Fruit fly (Drosophila melanogaster): Measurements from ENCODE around the gene Gr64e.

Gr64e gene

dm6 chr3L:3983466-3983946, 48.4 kb upstream of the Gr64e start, which contains the start of gene scrt (continued):
- peak; percentile 18 for TF ChIP-seq org-1 (GFP tag; optimal IDR thresholded peaks at IDR 0.05)
- peak; percentile 32; the same call in 1 of the 2 replicates for TF ChIP-seq Rfx (GFP tag; IDR thresholded peaks at IDR 0.05)
- TF ChIP-seq CG6272 (GFP tag; IDR thresholded peaks at IDR 0.05): no peak
- peak; percentile 49; the same call in 1 of the 3 replicates for TF ChIP-seq Optix (GFP tag; IDR thresholded peaks at IDR 0.05)
- TF ChIP-seq CG1024 (GFP tag; IDR thresholded peaks at IDR 0.05): no peak
- peak; percentile 100 for TF ChIP-seq scrt (GFP tag; optimal IDR thresholded peaks at IDR 0.05)
- no peak for TF ChIP-seq Dip2 (GFP tag; IDR thresholded peaks at IDR 0.05)
- peak; percentile 70 for TF ChIP-seq CG14710 (tag; optimal IDR thresholded peaks at IDR 0.05)
- no peak for TF ChIP-seq gcm2 (GFP tag; optimal IDR thresholded peaks at IDR 0.05)
- TF ChIP-seq D (optimal IDR thresholded peaks at IDR 0.05): peak; percentile 55
- peak; percentile 57 for TF ChIP-seq D (GFP tag; optimal IDR thresholded peaks at IDR 0.05)
- peak; percentile 41 for TF ChIP-seq shn (GFP tag; optimal IDR thresholded peaks at IDR 0.05)
- TF ChIP-seq Dll (GFP tag; IDR thresholded peaks at IDR 0.05; ENCODE audit: partially characterized antibody): peak; percentile 68; the same call in 3 of the 4 replicates
- peak; percentile 29 for TF ChIP-seq Hand (GFP tag; optimal IDR thresholded peaks at IDR 0.05)
- no peak for TF ChIP-seq C15 (GFP tag; IDR thresholded peaks at IDR 0.05)
- TF ChIP-seq Kr (GFP tag; optimal IDR thresholded peaks at IDR 0.05): no peak
- peak; percentile 51 for TF ChIP-seq CG15601 (tag; optimal IDR thresholded peaks at IDR 0.05)
- no peak for TF ChIP-seq esg (GFP tag; conservative IDR thresholded peaks at IDR 0.05)
- TF ChIP-seq CoRest (tag; optimal IDR thresholded peaks at IDR 0.05): peak; percentile 54
- TF ChIP-seq CG9797 (GFP tag; optimal IDR thresholded peaks at IDR 0.05): no peak
- TF ChIP-seq CG8089 (GFP tag; optimal IDR thresholded peaks at IDR 0.05): no peak
- no peak for TF ChIP-seq gcm (GFP tag; optimal IDR thresholded peaks at IDR 0.05)
- TF ChIP-seq Scr (GFP tag; IDR thresholded peaks at IDR 0.05; ENCODE audit: partially characterized antibody): peak; percentile 52
- TF ChIP-seq CG18764 (GFP tag; optimal IDR thresholded peaks at IDR 0.05): peak; percentile 100
- TF ChIP-seq ato (GFP tag; IDR thresholded peaks at IDR 0.05; ENCODE audit: partially characterized antibody): no peak
- no peak for TF ChIP-seq slbo (GFP tag; IDR thresholded peaks at IDR 0.05)
- peak; percentile 43 for TF ChIP-seq dmrt99B (tag; optimal IDR thresholded peaks at IDR 0.05)
- peak; percentile 51 for TF ChIP-seq Hsf (GFP tag; optimal IDR thresholded peaks at IDR 0.05)
- peak; percentile 9 for TF ChIP-seq CG13296 (GFP tag; optimal IDR thresholded peaks at IDR 0.05)
- TF ChIP-seq p53 (GFP tag; optimal IDR thresholded peaks at IDR 0.05): no peak
- no peak for TF ChIP-seq Gsc (GFP tag; IDR thresholded peaks at IDR 0.05)
- peak; percentile 9 for TF ChIP-seq CG34376 (GFP tag; optimal IDR thresholded peaks at IDR 0.05)
- no peak for TF ChIP-seq Lpt (GFP tag; optimal IDR thresholded peaks at IDR 0.05)
- TF ChIP-seq tna (GFP tag; IDR thresholded peaks at IDR 0.05; ENCODE audit: partially characterized antibody): no peak; the same call in 1 of the 2 replicates
- TF ChIP-seq CG2889 (GFP tag; IDR thresholded peaks at IDR 0.05): no peak
- no peak for TF ChIP-seq sc (optimal IDR thresholded peaks at IDR 0.05)
- no peak for TF ChIP-seq sc (GFP tag; optimal IDR thresholded peaks at IDR 0.05)
- TF ChIP-seq Ets97D (GFP tag; optimal IDR thresholded peaks at IDR 0.05): peak; percentile 21
- peak; percentile 94 for TF ChIP-seq CG15696 (tag; optimal IDR thresholded peaks at IDR 0.05)
- no peak for TF ChIP-seq ftz-f1 (GFP tag; optimal IDR thresholded peaks at IDR 0.05)
- TF ChIP-seq sens-2 (GFP tag; IDR thresholded peaks at IDR 0.05): no peak
- peak; percentile 37; the same call in 1 of the 2 replicates for TF ChIP-seq lmd (GFP tag; IDR thresholded peaks at IDR 0.05)
- TF ChIP-seq tll (GFP tag; optimal IDR thresholded peaks at IDR 0.05): peak in 1 of 2 experiments; percentile 50
- no peak for TF ChIP-seq bigmax (GFP tag; optimal IDR thresholded peaks at IDR 0.05)
- TF ChIP-seq ATbp (GFP tag; optimal IDR thresholded peaks at IDR 0.05): no peak
- peak; percentile 59 for TF ChIP-seq CG10959 (GFP tag; IDR thresholded peaks at IDR 0.05)
- TF ChIP-seq CG7271 (tag; optimal IDR thresholded peaks at IDR 0.05): no peak
- TF ChIP-seq crp (GFP tag; optimal IDR thresholded peaks at IDR 0.05): peak in 1 of 2 experiments; percentile 5
- TF ChIP-seq Pdp1 (GFP tag; optimal IDR thresholded peaks at IDR 0.05): no peak
- TF ChIP-seq CG11504 (tag; optimal IDR thresholded peaks at IDR 0.05): peak; percentile 61

All from whole organism, embryonic.